Fruit fly (Drosophila melanogaster): Measurements from ENCODE around the gene Ulp1.

Gene Ulp1

DNA sequence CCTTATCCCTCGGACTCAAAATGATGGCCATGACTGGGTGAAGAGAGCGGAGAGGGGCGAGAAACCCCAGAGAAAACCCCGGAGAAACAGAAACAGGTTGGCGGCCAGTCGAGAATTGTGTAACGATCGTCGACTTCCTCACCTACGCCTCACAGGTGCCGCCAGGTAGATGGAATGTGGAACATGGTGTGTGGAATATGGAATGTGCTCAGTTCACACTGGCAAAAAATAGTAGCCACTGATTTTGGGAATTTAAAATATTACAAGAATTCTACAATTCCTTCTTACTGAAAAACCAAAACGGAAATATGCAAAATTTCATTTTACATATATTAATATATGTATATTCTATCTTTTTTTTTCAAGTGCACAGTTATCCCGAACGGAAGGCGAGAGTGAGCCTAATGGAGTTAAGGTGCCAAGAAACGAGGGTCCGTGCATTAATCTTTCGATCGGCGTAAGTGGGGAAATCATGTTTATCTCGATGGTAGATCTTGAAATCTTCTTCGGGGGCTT is 52.0 kb downstream of the Ulp1 start (continued):
- TF ChIP-seq CG3838 (GFP tag; optimal IDR thresholded peaks at IDR 0.05) (no peak), dati (GFP tag; IDR thresholded peaks at IDR 0.05) (no peak), gfzf (GFP tag; optimal IDR thresholded peaks at IDR 0.05) (no peak), Doc3 (GFP tag; IDR thresholded peaks at IDR 0.05; ENCODE audit: partially characterized antibody) (no peak), crol (GFP tag; IDR thresholded peaks at IDR 0.05) (peak; percentile 81), p53 (GFP tag; optimal IDR thresholded peaks at IDR 0.05) (no peak), wor (GFP tag; IDR thresholded peaks at IDR 0.05) (0 out of 2 replicates have a peak, but pooled peaks have one; percentile 29), CoRest (tag; optimal IDR thresholded peaks at IDR 0.05) (peak; percentile 85), Hr78 (GFP tag; optimal IDR thresholded peaks at IDR 0.05) (peak in 1 of 2 experiments; percentile 35), Mad (GFP tag; optimal IDR thresholded peaks at IDR 0.05) (peak; percentile 46), fu2 (GFP tag; optimal IDR thresholded peaks at IDR 0.05) (no peak), CG34376 (GFP tag; optimal IDR thresholded peaks at IDR 0.05) (no peak), BtbVII (GFP tag; optimal IDR thresholded peaks at IDR 0.05) (peak; percentile 53), lilli (GFP tag; optimal IDR thresholded peaks at IDR 0.05) (peak; percentile 65), CG10274 (GFP tag; optimal IDR thresholded peaks at IDR 0.05) (peak; percentile 47), unpg (GFP tag; optimal IDR thresholded peaks at IDR 0.05) (peak; percentile 88), cwo (GFP tag; optimal IDR thresholded peaks at IDR 0.05) (peak; percentile 45), CG7556 (GFP tag; optimal IDR thresholded peaks at IDR 0.05) (peak; percentile 80), Sry-β (GFP tag; optimal IDR thresholded peaks at IDR 0.05) (peak; percentile 12), CG3065 (GFP tag; optimal IDR thresholded peaks at IDR 0.05) (peak; percentile 65), CG33557 (GFP tag; optimal IDR thresholded peaks at IDR 0.05) (peak; percentile 97), Opbp (GFP tag; IDR thresholded peaks at IDR 0.05; ENCODE audit: partially characterized antibody) (no peak), hkb (optimal IDR thresholded peaks at IDR 0.05) (no peak), hkb (GFP tag; IDR thresholded peaks at IDR 0.05) (peak; percentile 82), peb (GFP tag; IDR thresholded peaks at IDR 0.05) (peak; percentile 68), mam (GFP tag; optimal IDR thresholded peaks at IDR 0.05) (peak; percentile 38), CG31388 (GFP tag; optimal IDR thresholded peaks at IDR 0.05) (peak; percentile 51), Sry-δ (GFP tag; optimal IDR thresholded peaks at IDR 0.05) (no peak), caup (GFP tag; optimal IDR thresholded peaks at IDR 0.05; ENCODE audit: severe bottlenecking) (peak; percentile 74), chinmo (GFP tag; IDR thresholded peaks at IDR 0.05; ENCODE audit: partially characterized antibody) (no peak), D19B (GFP tag; optimal IDR thresholded peaks at IDR 0.05) (peak; percentile 47), Scr (GFP tag; IDR thresholded peaks at IDR 0.05; ENCODE audit: partially characterized antibody) (no peak), lmd (GFP tag; IDR thresholded peaks at IDR 0.05) (peak; percentile 83), Fer2 (tag; optimal IDR thresholded peaks at IDR 0.05) (peak; percentile 48), CG10366 (GFP tag; IDR thresholded peaks at IDR 0.05) (peak; percentile 64), Gsc (GFP tag; IDR thresholded peaks at IDR 0.05) (peak; percentile 51), pfk (GFP tag; optimal IDR thresholded peaks at IDR 0.05) (peak; percentile 60), CG34224 (GFP tag; IDR thresholded peaks at IDR 0.05; ENCODE audit: partially characterized antibody) (no peak), maf-S (GFP tag; optimal IDR thresholded peaks at IDR 0.05) (no peak), grau (tag; optimal IDR thresholded peaks at IDR 0.05) (peak; percentile 82), ato (GFP tag; IDR thresholded peaks at IDR 0.05; ENCODE audit: partially characterized antibody) (no peak), mld (GFP tag; IDR thresholded peaks at IDR 0.05; ENCODE audit: partially characterized antibody) (no peak), zf30C (GFP tag; optimal IDR thresholded peaks at IDR 0.05) (peak; percentile 96), CG12659 (GFP tag; optimal IDR thresholded peaks at IDR 0.05) (peak; percentile 54), CG5180 (GFP tag; optimal IDR thresholded peaks at IDR 0.05) (peak; percentile 63), CG12219 (GFP tag; optimal IDR thresholded peaks at IDR 0.05) (peak; percentile 51), CG13894 (tag; optimal IDR thresholded peaks at IDR 0.05) (peak; percentile 40), tgo (GFP tag; IDR thresholded peaks at IDR 0.05) (peak; percentile 75), CG10431 (GFP tag; optimal IDR thresholded peaks at IDR 0.05) (peak; percentile 66)

Measured in whole organism, embryonic.